Worm (Caenorhabditis elegans): ENCODE measurements around the gene sssh-1.

DNA sequence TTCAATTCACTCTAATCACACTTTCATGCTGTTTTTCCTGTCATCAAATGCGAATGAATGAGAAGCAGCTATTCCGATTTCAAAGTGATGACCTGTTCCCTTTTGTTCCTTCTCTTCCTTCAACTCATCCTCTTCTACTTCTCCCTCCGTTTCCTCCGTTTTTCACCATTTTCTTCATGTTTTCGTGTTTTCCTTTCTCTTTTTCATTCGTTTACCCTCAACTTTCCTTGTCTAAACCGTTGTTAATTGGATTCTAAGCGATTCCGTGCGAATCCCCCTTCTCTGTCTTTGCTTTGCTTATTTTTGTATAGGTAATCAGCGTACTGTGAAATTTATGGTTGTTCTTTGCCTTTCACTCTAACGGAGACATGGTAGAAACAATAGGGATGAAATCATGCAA is 10.1 kb downstream of the sssh-1 start:
- TF ChIP-seq unc-55 (GFP tag; optimal IDR thresholded peaks at IDR 0.05) (no peak), fkh-10 (GFP tag; optimal IDR thresholded peaks at IDR 0.05) (no peak), nhr-11 (tag; optimal IDR thresholded peaks at IDR 0.05) (no peak), pag-3 (tag; optimal IDR thresholded peaks at IDR 0.05; ENCODE audit: borderline replicate concordance) (no peak), ceh-34 (tag; optimal IDR thresholded peaks at IDR 0.05) (no peak), hlh-13 (GFP tag; optimal IDR thresholded peaks at IDR 0.05) (no peak), zip-5 (tag; optimal IDR thresholded peaks at IDR 0.05) (no peak), sox-4 (tag; optimal IDR thresholded peaks at IDR 0.05) (no peak), ahr-1 (tag; optimal IDR thresholded peaks at IDR 0.05) (no peak), K02D7.2 (tag; optimal IDR thresholded peaks at IDR 0.05) (no peak)

All from whole organism, late embryonic.